Worm (Caenorhabditis elegans): ENCODE results near the gene K06H6.5.

Gene K06H6.5

DNA sequence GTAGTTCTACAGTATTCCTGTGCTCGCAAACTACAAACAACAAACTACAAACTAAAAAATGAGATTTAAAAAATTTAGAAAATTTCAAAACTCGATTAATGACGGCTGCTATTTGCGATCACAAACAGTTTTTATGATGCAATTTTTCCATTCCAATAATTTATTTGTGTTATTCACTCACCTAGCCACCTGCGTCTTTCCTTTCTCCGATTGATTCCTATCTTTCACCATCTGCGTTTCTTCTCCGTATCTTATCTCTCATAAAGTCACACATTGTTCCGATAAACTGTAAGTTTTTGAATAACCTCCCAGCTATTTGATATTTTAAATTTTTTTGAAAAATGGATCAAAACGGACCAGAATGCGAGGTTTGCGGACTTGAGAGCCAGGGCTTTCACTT, 42.0 kb upstream of the K06H6.5 start, which contains the start of gene nhr-132 (continued):
- TF ChIP-seq lin-15B (tag; optimal IDR thresholded peaks at IDR 0.05) (no peak), zip-2 (tag; optimal IDR thresholded peaks at IDR 0.05) (peak; percentile 0), mxl-2 (GFP tag; conservative IDR thresholded peaks at IDR 0.05) (no peak), zfp-3 (GFP tag; conservative IDR thresholded peaks at IDR 0.05) (no peak), pha-4 (GFP tag; IDR thresholded peaks at IDR 0.05) (no peak), pha-4 (tag; optimal IDR thresholded peaks at IDR 0.05) (no peak), lin-39 (tag; optimal IDR thresholded peaks at IDR 0.05) (no peak), daf-12 (tag; optimal IDR thresholded peaks at IDR 0.05) (no peak), nhr-111 (GFP tag; optimal IDR thresholded peaks at IDR 0.05) (no peak), arid-1 (GFP tag; conservative IDR thresholded peaks at IDR 0.05) (no peak), nhr-77 (tag; optimal IDR thresholded peaks at IDR 0.05) (peak; percentile 8), D1046.2 (GFP tag; IDR thresholded peaks at IDR 0.05) (no peak), egl-27 (tag; optimal IDR thresholded peaks at IDR 0.05) (no peak), nhr-41 (GFP tag; IDR thresholded peaks at IDR 0.05) (no peak), ceh-20 (GFP tag; IDR thresholded peaks at IDR 0.05) (no peak), F49E8.2 (tag; optimal IDR thresholded peaks at IDR 0.05; ENCODE audit: borderline replicate concordance) (no peak), nhr-11 (tag; optimal IDR thresholded peaks at IDR 0.05) (no peak), nhr-6 (tag; optimal IDR thresholded peaks at IDR 0.05) (no peak), nhr-42 (GFP tag; IDR thresholded peaks at IDR 0.05) (no peak), zfp-2 (tag; optimal IDR thresholded peaks at IDR 0.05) (no peak), lin-1 (GFP tag; IDR thresholded peaks at IDR 0.05) (0 out of 2 replicates have a peak, but pooled peaks have one; percentile 8), unc-62 (GFP tag; optimal IDR thresholded peaks at IDR 0.05 in 1 of 2) (no peak), unc-62 (tag; optimal IDR thresholded peaks at IDR 0.05) (no peak), fos-1 (tag; optimal IDR thresholded peaks at IDR 0.05) (no peak), set-16 (GFP tag; IDR thresholded peaks at IDR 0.05) (no peak), nhr-102 (tag; optimal IDR thresholded peaks at IDR 0.05) (peak; percentile 64), lim-7 (GFP tag; IDR thresholded peaks at IDR 0.05) (no peak)

DNA sequence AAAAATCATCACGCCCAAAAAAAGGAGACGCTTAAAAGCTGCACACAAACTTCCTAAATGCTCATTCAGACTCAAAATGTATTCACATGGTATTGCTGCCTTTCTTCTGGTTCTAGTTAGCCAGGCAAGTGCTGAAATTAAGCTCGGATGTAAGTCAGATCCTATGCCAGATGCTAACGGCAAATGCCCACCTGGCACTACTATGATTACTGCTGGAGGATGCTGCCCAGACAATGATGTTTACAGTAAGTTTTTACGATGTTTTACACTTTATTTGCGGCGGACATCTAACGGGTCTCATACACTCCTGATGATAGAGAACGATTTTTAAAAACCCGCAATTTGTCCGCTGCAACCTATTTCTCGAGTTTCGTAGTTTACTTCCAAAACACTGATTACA, 39.6 kb upstream of the K06H6.5 start, which contains the start of gene C14C6.5:
C14C6.5 (plus strand) TSS at position 58 of the 400 bp plus-strand sequence.
- no peak for TF ChIP-seq nhr-28 (tag; optimal IDR thresholded peaks at IDR 0.05)
- TF ChIP-seq unc-62 (GFP tag; optimal IDR thresholded peaks at IDR 0.05 in 1 of 2), result peak in 1 of 2 experiments; percentile 93
- no peak for TF ChIP-seq unc-62 (tag; optimal IDR thresholded peaks at IDR 0.05)

DNA sequence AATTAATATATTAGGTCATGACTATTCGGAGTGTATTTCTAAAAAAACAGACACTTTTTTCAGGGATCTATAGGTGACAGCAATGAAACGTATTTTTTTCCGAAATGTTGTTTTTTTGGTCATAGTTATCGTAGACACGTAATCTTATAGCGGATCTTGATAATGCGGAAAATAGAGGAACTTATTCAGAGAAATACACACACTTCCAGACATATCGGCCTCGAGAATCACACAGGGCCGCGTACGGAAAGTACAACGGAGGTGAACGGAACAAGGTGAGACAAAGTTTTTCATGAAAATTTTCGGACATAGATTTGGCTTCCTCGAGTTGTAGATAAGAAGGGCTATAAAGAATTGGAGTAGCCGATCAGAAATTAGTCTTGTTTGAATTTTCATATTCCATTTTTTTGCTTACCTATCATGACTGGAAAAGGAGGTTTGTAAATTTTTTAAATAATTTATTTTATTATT, 37.1 kb upstream of the K06H6.5 start, which contains the start of gene nhr-155:
nhr-155 (plus strand) TSS at position 421 of the 471 bp plus-strand sequence.
- no peak for TF ChIP-seq ceh-82 (tag; optimal IDR thresholded peaks at IDR 0.05)
- TF ChIP-seq nhr-76 (tag; optimal IDR thresholded peaks at IDR 0.05), result no peak

DNA sequence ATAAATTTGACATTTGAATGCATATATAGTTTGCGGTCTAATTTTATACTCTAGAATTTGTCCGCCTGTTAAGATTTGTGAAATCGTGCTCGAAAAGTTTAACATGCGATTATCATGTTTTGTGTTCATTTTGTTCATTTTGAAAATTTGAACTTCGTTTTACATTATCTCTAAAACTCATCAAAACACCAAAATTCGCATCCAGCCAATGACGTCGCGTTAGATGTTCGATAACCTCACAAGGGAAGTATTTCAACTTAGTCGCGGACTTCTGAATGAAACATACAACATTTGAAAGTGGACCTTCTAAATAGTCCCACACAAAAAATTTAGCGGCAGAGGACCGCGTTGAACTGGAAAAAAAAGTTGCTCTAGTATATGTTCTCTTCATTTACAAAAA, 34.7 kb upstream of the K06H6.5 start:
- TF ChIP-seq nhr-237 (tag; optimal IDR thresholded peaks at IDR 0.05) (no peak), lin-39 (tag; optimal IDR thresholded peaks at IDR 0.05) (no peak), lin-15B (tag; optimal IDR thresholded peaks at IDR 0.05) (no peak), zfp-3 (GFP tag; conservative IDR thresholded peaks at IDR 0.05) (no peak), egl-27 (tag; optimal IDR thresholded peaks at IDR 0.05) (no peak), mes-2 (tag; optimal IDR thresholded peaks at IDR 0.05; ENCODE audit: poor library complexity, severe bottlenecking) (no peak), ZK337.2 (GFP tag; IDR thresholded peaks at IDR 0.05) (no peak), Y105C5A.15 (GFP tag; IDR thresholded peaks at IDR 0.05) (no peak), arid-1 (GFP tag; conservative IDR thresholded peaks at IDR 0.05) (no peak), daf-16 (GFP tag; optimal IDR thresholded peaks at IDR 0.05) (no peak), daf-16 (tag; optimal IDR thresholded peaks at IDR 0.05) (no peak), php-3 (GFP tag; IDR thresholded peaks at IDR 0.05) (no peak), nhr-25 (tag; optimal IDR thresholded peaks at IDR 0.05; ENCODE audit: borderline replicate concordance, insufficient read depth) (no peak)

Data from whole organism, L4 larva.